Fruit fly (Drosophila melanogaster) whole organism, embryonic: ENCODE results near the gene EndoGI.
A peak's percentile ranks its signal among the peaks of the same experiment; 100 is the strongest.

Experiments used
- ATbp ChIP-seq: fragments of 200-800 bp; sonication (Bioruptor generic); optimal IDR thresholded peaks from 2 replicates; lab custom pipeline; 2017; ENCODE audit warnings: missing biosample characterization, mild to moderate bottlenecking, missing genetic modification characterization, missing genetic modification reagents
- Adf1 ChIP-seq: fragments of 200-800 bp; sonication (Bioruptor generic); IDR thresholded peaks from 2 replicates; pipeline ENCODE4 v1.3.6; 2022; ENCODE audit warnings: missing biosample characterization, missing genetic modification characterization
- Bdp1 ChIP-seq: fragments of 200-800 bp; sonication (Bioruptor generic); optimal IDR thresholded peaks from 3 replicates; lab custom pipeline; 2016; ENCODE audit warnings: missing biosample characterization, missing genetic modification characterization
- CG11560 ChIP-seq: fragments of 200-800 bp; sonication (Bioruptor generic); IDR thresholded peaks from 3 replicates; pipeline ENCODE4 v1.3.6; 2022; ENCODE audit warnings: missing biosample characterization, missing genetic modification characterization
- CG11723 ChIP-seq: fragments of 200-800 bp; sonication (Bioruptor generic); optimal IDR thresholded peaks from 2 replicates; lab custom pipeline; 2017; ENCODE audit warnings: missing biosample characterization, mild to moderate bottlenecking, missing genetic modification characterization
- CG13123 ChIP-seq: fragments of 200-800 bp; sonication (Bioruptor generic); optimal IDR thresholded peaks from 2 replicates; lab custom pipeline; 2016; ENCODE audit warnings: missing biosample characterization, missing genetic modification characterization
- CG1647 ChIP-seq: fragments of 200-800 bp; sonication (Bioruptor generic); optimal IDR thresholded peaks from 3 replicates; lab custom pipeline; 2016; ENCODE audit warnings: missing biosample characterization, missing genetic modification characterization
- CG17359 ChIP-seq: fragments of 200-800 bp; sonication (Bioruptor generic); optimal IDR thresholded peaks from 3 replicates; lab custom pipeline; 2018; ENCODE audit warnings: missing biosample characterization, mild to moderate bottlenecking, missing genetic modification characterization, moderate library complexity
- CG17385 ChIP-seq: fragments of 200-800 bp; sonication (Bioruptor generic); optimal IDR thresholded peaks from 3 replicates; lab custom pipeline; 2018; ENCODE audit warnings: missing biosample characterization, mild to moderate bottlenecking, missing genetic modification characterization
- CG2199 ChIP-seq: fragments of 200-800 bp; sonication (Bioruptor generic); IDR thresholded peaks from 3 replicates; pipeline ENCODE4 v1.3.6; 2022; ENCODE audit warnings: missing biosample characterization, missing genetic modification characterization
- CG4328 ChIP-seq: fragments of 200-800 bp; sonication (Bioruptor generic); optimal IDR thresholded peaks from 3 replicates; lab custom pipeline; 2017; ENCODE audit warnings: missing biosample characterization, missing genetic modification reagents, missing genetic modification characterization
- CG5953 ChIP-seq: fragments of 200-800 bp; sonication (Bioruptor generic); IDR thresholded peaks from 2 replicates; pipeline ENCODE4 v1.3.6; 2022; ENCODE audit warnings: missing biosample characterization, missing genetic modification characterization
- CG9727 ChIP-seq: fragments of 200-800 bp; sonication (Bioruptor generic); optimal IDR thresholded peaks from 3 replicates; lab custom pipeline; 2017; ENCODE audit warnings: missing biosample characterization, mild to moderate bottlenecking, missing genetic modification characterization
- CG9932 ChIP-seq: fragments of 200-800 bp; sonication (Bioruptor generic); IDR thresholded peaks from 2 replicates; pipeline ENCODE4 v1.3.6; 2022; ENCODE audit warnings: missing biosample characterization, missing genetic modification characterization
- E2f1 ChIP-seq: fragments of 200-800 bp; sonication (Bioruptor generic); IDR thresholded peaks from 2 replicates; pipeline ENCODE4 v1.3.6; 2022; ENCODE audit warnings: missing biosample characterization, missing genetic modification characterization
- Fer3 ChIP-seq: fragments of 200-800 bp; sonication (Bioruptor generic); optimal IDR thresholded peaks from 2 replicates; lab custom pipeline; 2018; ENCODE audit warnings: missing biosample characterization, mild to moderate bottlenecking, missing genetic modification characterization, moderate library complexity
- Hr78 ChIP-seq, 2 experiments: fragments of 200-800 bp in 1 of 2; fragments of >200 bp in 1 of 2; sonication (Bioruptor generic) in 1 of 2; optimal IDR thresholded peaks; 2 replicates each; lab custom pipeline; 2017 to 2019; ENCODE audit warnings: missing biosample characterization in 2 of 2, missing genetic modification characterization in 2 of 2, mild to moderate bottlenecking in 1 of 2, moderate library complexity in 1 of 2
- Mes4 ChIP-seq: fragments of 200-800 bp; sonication (Bioruptor generic); optimal IDR thresholded peaks from 2 replicates; lab custom pipeline; 2016; ENCODE audit warnings: missing biosample characterization, missing genetic modification characterization
- Myb ChIP-seq: fragments of 200-800 bp; sonication (Bioruptor generic); optimal IDR thresholded peaks from 2 replicates; lab custom pipeline; 2016; ENCODE audit warnings: missing biosample characterization, missing genetic modification characterization
- NC2β ChIP-seq: fragments of 200-800 bp; sonication (Bioruptor generic); optimal IDR thresholded peaks from 2 replicates; lab custom pipeline; 2016; ENCODE audit warnings: missing biosample characterization, missing genetic modification characterization
- Oli ChIP-seq: fragments of 200-800 bp; sonication (Bioruptor generic); optimal IDR thresholded peaks from 2 replicates; lab custom pipeline; 2018; ENCODE audit warnings: missing biosample characterization, mild to moderate bottlenecking, missing genetic modification characterization, moderate library complexity
- Opbp ChIP-seq: fragments of 200-800 bp; sonication (Bioruptor generic); IDR thresholded peaks from 3 replicates; pipeline ENCODE4 v1.3.6; 2022; ENCODE audit warnings: missing biosample characterization, missing genetic modification characterization; ENCODE audit not compliant: partially characterized antibody
- Ptx1 ChIP-seq: fragments of 200-800 bp; sonication (Bioruptor generic); IDR thresholded peaks from 2 replicates; pipeline ENCODE4 v1.3.6; 2022; ENCODE audit warnings: missing biosample characterization, missing genetic modification characterization
- Sox102F ChIP-seq: fragments of 200-800 bp; sonication (Bioruptor generic); optimal IDR thresholded peaks from 2 replicates; lab custom pipeline; 2018; ENCODE audit warnings: missing biosample characterization, mild to moderate bottlenecking, missing genetic modification characterization, moderate library complexity
- Trl ChIP-seq, 3 experiments: fragments of >200 bp in 2 of 3; fragments of 200-800 bp in 1 of 3; sonication (Bioruptor generic) in 1 of 3; optimal IDR thresholded peaks; 2 replicates in 1 of 3; 3 replicates in 2 of 3; lab custom pipeline; 2016 to 2017; ENCODE audit warnings: missing biosample characterization in 1 of 3, missing genetic modification characterization in 1 of 3
- ap ChIP-seq: fragments of 200-800 bp; sonication (Bioruptor generic); IDR thresholded peaks from 2 replicates; pipeline ENCODE4 v1.3.6; 2022; ENCODE audit warnings: missing biosample characterization, missing genetic modification characterization
- btn ChIP-seq: fragments of 200-800 bp; sonication (Bioruptor generic); optimal IDR thresholded peaks from 2 replicates; lab custom pipeline; 2016; ENCODE audit warnings: missing biosample characterization, missing genetic modification characterization
- corto ChIP-seq: fragments of 200-800 bp; sonication (Bioruptor generic); optimal IDR thresholded peaks from 2 replicates; lab custom pipeline; 2016; ENCODE audit warnings: missing biosample characterization, mild to moderate bottlenecking, missing genetic modification characterization, moderate library complexity
- dysf ChIP-seq: fragments of 200-800 bp; sonication (Bioruptor generic); IDR thresholded peaks from 3 replicates; pipeline ENCODE4 v1.3.6; 2022; ENCODE audit warnings: missing biosample characterization, missing genetic modification characterization
- grau ChIP-seq: fragments of 200-800 bp; optimal IDR thresholded peaks from 3 replicates; lab custom pipeline; 2019; ENCODE audit warnings: missing biosample characterization, mild to moderate bottlenecking, missing genetic modification characterization, moderate library complexity
- gt ChIP-seq: fragments of 200-800 bp; sonication (Bioruptor generic); IDR thresholded peaks from 2 replicates; pipeline ENCODE4 v1.3.6; 2022; ENCODE audit warnings: missing biosample characterization, missing genetic modification characterization
- her ChIP-seq: fragments of 200-800 bp; sonication (Bioruptor generic); optimal IDR thresholded peaks from 2 replicates; lab custom pipeline; 2016; ENCODE audit warnings: missing biosample characterization, missing genetic modification characterization
- ind ChIP-seq: fragments of 200-800 bp; sonication (Bioruptor generic); optimal IDR thresholded peaks from 3 replicates; lab custom pipeline; 2016; ENCODE audit warnings: missing biosample characterization, missing genetic modification characterization
- nau ChIP-seq: fragments of 200-800 bp; sonication (Bioruptor generic); optimal IDR thresholded peaks from 3 replicates; lab custom pipeline; 2017; ENCODE audit warnings: missing biosample characterization, mild to moderate bottlenecking, missing genetic modification characterization, missing genetic modification reagents
- pita ChIP-seq: fragments of 200-800 bp; sonication (Bioruptor generic); optimal IDR thresholded peaks from 2 replicates; lab custom pipeline; 2017; ENCODE audit warnings: missing biosample characterization, mild to moderate bottlenecking, missing genetic modification characterization
- slp2 ChIP-seq: fragments of 200-800 bp; sonication (Bioruptor generic); optimal IDR thresholded peaks from 2 replicates; lab custom pipeline; 2016; ENCODE audit warnings: missing biosample characterization, missing genetic modification characterization
- sqz ChIP-seq: fragments of 200-800 bp; sonication (Bioruptor generic); optimal IDR thresholded peaks from 3 replicates; lab custom pipeline; 2018; ENCODE audit warnings: missing biosample characterization, mild to moderate bottlenecking, missing genetic modification characterization
- tll ChIP-seq, 2 experiments: fragments of 200-800 bp in 1 of 2; fragments of >200 bp in 1 of 2; sonication (Bioruptor generic) in 1 of 2; optimal IDR thresholded peaks; 2 replicates each; lab custom pipeline; 2017 to 2019; ENCODE audit warnings: missing biosample characterization in 2 of 2, missing genetic modification characterization in 2 of 2, mild to moderate bottlenecking in 1 of 2, moderate library complexity in 1 of 2
- tna ChIP-seq: fragments of 200-800 bp; sonication (Bioruptor generic); IDR thresholded peaks from 2 replicates; pipeline ENCODE4 v1.3.6; 2022; ENCODE audit warnings: missing biosample characterization, missing genetic modification characterization; ENCODE audit not compliant: partially characterized antibody
- toy ChIP-seq: fragments of 200-800 bp; sonication (Bioruptor generic); IDR thresholded peaks from 2 replicates; pipeline ENCODE4 v1.3.6; 2022; ENCODE audit warnings: missing biosample characterization, missing genetic modification characterization
- tup ChIP-seq: fragments of 200-800 bp; sonication (Bioruptor generic); optimal IDR thresholded peaks from 2 replicates; lab custom pipeline; 2016; ENCODE audit warnings: missing biosample characterization, mild to moderate bottlenecking, missing genetic modification characterization, moderate library complexity
- vfl ChIP-seq: fragments of 200-800 bp; sonication (Bioruptor generic); optimal IDR thresholded peaks from 2 replicates; lab custom pipeline; 2016; ENCODE audit warnings: missing biosample characterization, missing genetic modification characterization
- vnd ChIP-seq: fragments of 200-800 bp; sonication (Bioruptor generic); IDR thresholded peaks from 3 replicates; pipeline ENCODE4 v1.3.6; 2022; ENCODE audit warnings: missing biosample characterization, missing genetic modification characterization; ENCODE audit not compliant: partially characterized antibody
- zf30C ChIP-seq: fragments of 200-800 bp; sonication (Bioruptor generic); optimal IDR thresholded peaks from 3 replicates; lab custom pipeline; 2018; ENCODE audit warnings: missing biosample characterization, mild to moderate bottlenecking, missing genetic modification characterization

The EndoGI gene

dm6 chr2L:16234817-16235216 lies 22.7 kb upstream of the EndoGI start (continued):
- TF ChIP-seq CG9932 (GFP tag; lab: Robert Waterston, UW) (no peak), Oli (tag; lab: Kevin White, UChicago) (no peak), slp2 (GFP tag; lab: Kevin White, UChicago) (no peak), Trl (optimal IDR thresholded peaks at IDR 0.05; lab: Kevin White, UChicago) (peak; percentile 36 to 58), Trl (GFP tag; optimal IDR thresholded peaks at IDR 0.05; lab: Kevin White, UChicago) (no peak), Adf1 (peak; percentile 87), zf30C (GFP tag; lab: Kevin White, UChicago) (no peak), tna (GFP tag; lab: Robert Waterston, UW) (no peak), CG4328 (GFP tag; lab: Kevin White, UChicago) (no peak), Bdp1 (GFP tag; lab: Kevin White, UChicago) (no peak), E2f1 (GFP tag; lab: Robert Waterston, UW) (no peak), Hr78 (GFP tag; optimal IDR thresholded peaks at IDR 0.05; lab: Kevin White, UChicago) (no peak), grau (tag; lab: Kevin White, UChicago) (no peak), CG5953 (GFP tag; lab: Robert Waterston, UW) (no peak), NC2β (GFP tag; lab: Kevin White, UChicago) (no peak), btn (GFP tag; lab: Kevin White, UChicago) (no peak), Sox102F (no peak), CG9727 (GFP tag; lab: Kevin White, UChicago) (no peak), Mes4 (GFP tag; lab: Kevin White, UChicago) (no peak), CG11560 (tag; lab: Robert Waterston, UW) (no peak), CG11723 (GFP tag; lab: Kevin White, UChicago) (no peak), CG13123 (no peak), Opbp (no peak), nau (GFP tag; lab: Kevin White, UChicago) (no peak), dysf (GFP tag; lab: Robert Waterston, UW) (no peak), tll (GFP tag; optimal IDR thresholded peaks at IDR 0.05; lab: Kevin White, UChicago) (peak in 1 of 2 experiments; percentile 14), ATbp (no peak), CG17385 (no peak)

- TF ChIP-seq gt (no peak), tup (GFP tag; lab: Kevin White, UChicago) (no peak), toy (GFP tag; lab: Robert Waterston, UW) (no peak), ind (GFP tag; lab: Kevin White, UChicago) (no peak), Myb (no peak), vfl (no peak), sqz (GFP tag; lab: Kevin White, UChicago) (no peak), corto (no peak), CG1647 (GFP tag; lab: Kevin White, UChicago) (no peak), Ptx1 (no peak), pita (no peak), ap (GFP tag; lab: Robert Waterston, UW) (no peak), vnd (GFP tag; lab: Robert Waterston, UW) (no peak), CG2199 (GFP tag; lab: Robert Waterston, UW) (no peak), Fer3 (tag; lab: Kevin White, UChicago) (no peak), her (no peak), CG17359 (tag; lab: Kevin White, UChicago) (no peak)
- TF ChIP-seq, all 482 proteins: peak for 0
These were observed 15.8 kb upstream of the EndoGI start, which contains the start of gene CG42818 for dm6 chr2L:16241639-16242038. TSS of gene CG42818 (plus strand) at chr2L:16241939.
